Fruit fly (Drosophila melanogaster) whole organism, wandering third instar larva: ENCODE measurements around the gene CG18787.

ENCODE experiments used
- Abd-B ChIP-seq: fragments of >200 bp; optimal IDR thresholded peaks from 2 replicates; lab custom pipeline; 2017; ENCODE audit warnings: missing biosample characterization, missing genetic modification characterization
- CG32264 ChIP-seq: fragments of 200-800 bp; sonication (Bioruptor generic); optimal IDR thresholded peaks from 2 replicates; lab custom pipeline; 2016; ENCODE audit warnings: missing biosample characterization, missing genetic modification characterization
- Dfd ChIP-seq: fragments of >200 bp; optimal IDR thresholded peaks from 2 replicates; lab custom pipeline; 2017; ENCODE audit warnings: missing biosample characterization, missing genetic modification characterization
- Dif ChIP-seq: fragments of 200-275, 200-300 bp; sonication (Bioruptor generic); optimal IDR thresholded peaks from 2 replicates; lab custom pipeline; 2018; ENCODE audit warnings: missing biosample characterization, missing genetic modification characterization; ENCODE audit not compliant: partially characterized antibody
- Hnf4 ChIP-seq: fragments of 200-800 bp; sonication (Bioruptor generic); optimal IDR thresholded peaks from 2 replicates; lab custom pipeline; 2016; ENCODE audit warnings: missing biosample characterization, mild to moderate bottlenecking, missing genetic modification characterization
- Hr78 ChIP-seq: fragments of >200 bp; optimal IDR thresholded peaks from 2 replicates; lab custom pipeline; 2017; ENCODE audit warnings: missing biosample characterization, missing genetic modification characterization
- OdsH ChIP-seq: fragments of 200-800 bp; sonication (Bioruptor generic); optimal IDR thresholded peaks from 2 replicates; lab custom pipeline; 2016; ENCODE audit warnings: missing biosample characterization, mild to moderate bottlenecking, missing genetic modification characterization
- br ChIP-seq: fragments of 200-800 bp; sonication (Bioruptor generic); optimal IDR thresholded peaks from 2 replicates; lab custom pipeline; 2016; ENCODE audit warnings: missing biosample characterization, missing genetic modification characterization
- brk ChIP-seq: fragments of 200-800 bp; sonication (Bioruptor generic); optimal IDR thresholded peaks from 2 replicates; lab custom pipeline; 2016; ENCODE audit warnings: missing biosample characterization, mild to moderate bottlenecking, missing genetic modification characterization
- pan ChIP-seq: fragments of >200 bp; optimal IDR thresholded peaks from 2 replicates; lab custom pipeline; 2017
- psq ChIP-seq: fragments of 200-800 bp; sonication (Bioruptor generic); optimal IDR thresholded peaks from 3 replicates; lab custom pipeline; 2017; ENCODE audit warnings: missing biosample characterization, mild to moderate bottlenecking, missing genetic modification characterization, moderate library complexity
- usp ChIP-seq: fragments of >200 bp; optimal IDR thresholded peaks from 2 replicates; lab custom pipeline; 2017; ENCODE audit warnings: missing biosample characterization, missing genetic modification characterization

dm6 chr2L:11958729-11959128, 40.4 kb downstream of the CG18787 start:
- TF ChIP-seq Dfd (GFP tag; lab: Kevin White, UChicago) (no peak), brk (GFP tag; lab: Kevin White, UChicago) (no peak), br (no peak), Abd-B (GFP tag; lab: Kevin White, UChicago) (no peak), psq (GFP tag; lab: Kevin White, UChicago) (no peak), CG32264 (no peak), Dif (GFP tag; lab: Kevin White, UChicago) (no peak), pan (lab: Kevin White, UChicago) (no peak), Hr78 (GFP tag; lab: Kevin White, UChicago) (no peak), usp (no peak), Hnf4 (no peak), OdsH (GFP tag; lab: Kevin White, UChicago) (no peak)
